Fruit fly (Drosophila melanogaster) whole organism, embryonic: ENCODE data around the gene Sec5.

Experiments
- Aef1 ChIP-seq: fragments of 200-800 bp; sonication (Bioruptor generic); IDR thresholded peaks from 3 replicates; pipeline ENCODE4 v1.3.6; 2022; ENCODE audit warnings: missing biosample characterization, missing genetic modification characterization
- CG10147 ChIP-seq: fragments of 200-800 bp; sonication (Bioruptor generic); optimal IDR thresholded peaks from 2 replicates; lab custom pipeline; 2019; ENCODE audit warnings: missing biosample characterization, mild to moderate bottlenecking, missing genetic modification characterization, moderate library complexity
- CG10654 ChIP-seq: fragments of 200-800 bp; sonication (Bioruptor generic); optimal IDR thresholded peaks from 2 replicates; lab custom pipeline; 2016; ENCODE audit warnings: missing biosample characterization, missing genetic modification characterization
- CG11085 ChIP-seq: fragments of 200-800 bp; sonication (Bioruptor generic); IDR thresholded peaks from 2 replicates; pipeline ENCODE4 v1.3.6; 2022; ENCODE audit warnings: missing biosample characterization, missing genetic modification characterization
- CG11247 ChIP-seq: fragments of 200-800 bp; sonication (Bioruptor generic); IDR thresholded peaks from 2 replicates; pipeline ENCODE4 v1.3.6; 2022; ENCODE audit warnings: missing biosample characterization, missing genetic modification characterization
- CG11504 ChIP-seq: fragments of 200-800 bp; sonication (Bioruptor generic); optimal IDR thresholded peaks from 3 replicates; lab custom pipeline; 2019; ENCODE audit warnings: missing biosample characterization, mild to moderate bottlenecking, missing genetic modification characterization, moderate library complexity
- CG14441 ChIP-seq: fragments of 200-800 bp; sonication (Bioruptor generic); IDR thresholded peaks from 2 replicates; pipeline ENCODE4 v1.3.6; 2022; ENCODE audit warnings: missing biosample characterization, missing genetic modification characterization
- CG14667 ChIP-seq: fragments of 200-800 bp; sonication (Bioruptor generic); IDR thresholded peaks from 2 replicates; pipeline ENCODE4 v1.3.6; 2022; ENCODE audit warnings: missing biosample characterization, missing genetic modification characterization
- CG1529 ChIP-seq: fragments of 200-800 bp; sonication (Bioruptor generic); optimal IDR thresholded peaks from 3 replicates; lab custom pipeline; 2018; ENCODE audit warnings: missing biosample characterization, missing genetic modification characterization
- CG18011 ChIP-seq: fragments of 200-800 bp; sonication (Bioruptor generic); optimal IDR thresholded peaks from 2 replicates; lab custom pipeline; 2017; ENCODE audit warnings: missing biosample characterization, missing genetic modification characterization, mild to moderate bottlenecking, moderate library complexity, missing genotype
- CG18262 ChIP-seq: fragments of 200-800 bp; optimal IDR thresholded peaks from 3 replicates; lab custom pipeline; 2019; ENCODE audit warnings: missing biosample characterization, mild to moderate bottlenecking, missing genetic modification characterization, moderate library complexity
- CG2678 ChIP-seq: fragments of 200-800 bp; sonication (Bioruptor generic); optimal IDR thresholded peaks from 3 replicates; lab custom pipeline; 2019; ENCODE audit warnings: missing biosample characterization, mild to moderate bottlenecking, missing genetic modification characterization, moderate library complexity
- CG2889 ChIP-seq: fragments of 200-800 bp; sonication (Bioruptor generic); IDR thresholded peaks from 3 replicates; pipeline ENCODE4 v1.3.6; 2022; ENCODE audit warnings: missing biosample characterization, missing genetic modification characterization
- CG3726 ChIP-seq: fragments of 200-800 bp; sonication (Bioruptor generic); IDR thresholded peaks from 3 replicates; pipeline ENCODE4, ENCODE4 v1.3.6; 2022; ENCODE audit warnings: missing biosample characterization, missing genetic modification characterization
- CG3847 ChIP-seq: fragments of 200-800 bp; sonication (Bioruptor generic); IDR thresholded peaks from 2 replicates; pipeline ENCODE4 v1.3.6; 2022; ENCODE audit warnings: missing biosample characterization, missing genetic modification characterization
- CG7271 ChIP-seq: fragments of 200-800 bp; sonication (Bioruptor generic); optimal IDR thresholded peaks from 2 replicates; lab custom pipeline; 2018; ENCODE audit warnings: missing biosample characterization, mild to moderate bottlenecking, missing genetic modification characterization, moderate library complexity
- CG7357 ChIP-seq: fragments of 200-800 bp; sonication (Bioruptor generic); IDR thresholded peaks from 3 replicates; pipeline ENCODE4 v1.3.6; 2022; ENCODE audit warnings: missing biosample characterization, missing genetic modification characterization
- CG7786 ChIP-seq: fragments of 200-800 bp; sonication (Bioruptor generic); optimal IDR thresholded peaks from 2 replicates; lab custom pipeline; 2016; ENCODE audit warnings: missing biosample characterization, missing genetic modification characterization
- CG8089 ChIP-seq: fragments of 200-800 bp; sonication (Bioruptor generic); optimal IDR thresholded peaks from 3 replicates; lab custom pipeline; 2016; ENCODE audit warnings: missing biosample characterization, missing genetic modification characterization
- CG8388 ChIP-seq: fragments of 200-800 bp; sonication (Bioruptor generic); optimal IDR thresholded peaks from 2 replicates; lab custom pipeline; 2019; ENCODE audit warnings: missing biosample characterization, mild to moderate bottlenecking, missing genetic modification characterization, moderate library complexity
- CHES-1-like ChIP-seq: fragments of 200-800 bp; sonication (Bioruptor generic); optimal IDR thresholded peaks from 2 replicates; lab custom pipeline; 2016; ENCODE audit warnings: missing biosample characterization, missing genetic modification characterization
- Dip2 ChIP-seq: fragments of 200-800 bp; sonication (Bioruptor generic); IDR thresholded peaks from 2 replicates; pipeline ENCODE4 v1.3.6; 2022; ENCODE audit warnings: missing biosample characterization, missing genetic modification characterization
- Drgx ChIP-seq: fragments of 200-800 bp; sonication (Bioruptor generic); IDR thresholded peaks from 2 replicates; pipeline ENCODE4 v1.3.6; 2022; ENCODE audit warnings: missing biosample characterization, missing genetic modification characterization
- HLH54F ChIP-seq: fragments of 200-800 bp; sonication (Bioruptor generic); optimal IDR thresholded peaks from 3 replicates; lab custom pipeline; 2016; ENCODE audit warnings: missing biosample characterization, missing genetic modification characterization
- HmgZ ChIP-seq: fragments of 200-800 bp; sonication (Bioruptor generic); optimal IDR thresholded peaks from 2 replicates; lab custom pipeline; 2018; ENCODE audit warnings: missing biosample characterization, mild to moderate bottlenecking, missing genetic modification characterization
- Med ChIP-seq: fragments of 200-800 bp; sonication (Bioruptor generic); peaks from one replicate; lab custom pipeline; 2016; ENCODE audit warnings: missing biosample characterization, missing genetic modification characterization, mild to moderate bottlenecking, inconsistent platforms, moderate library complexity
- Oli ChIP-seq: fragments of 200-800 bp; sonication (Bioruptor generic); optimal IDR thresholded peaks from 2 replicates; lab custom pipeline; 2018; ENCODE audit warnings: missing biosample characterization, mild to moderate bottlenecking, missing genetic modification characterization, moderate library complexity
- Ptx1 ChIP-seq: fragments of 200-800 bp; sonication (Bioruptor generic); IDR thresholded peaks from 2 replicates; pipeline ENCODE4 v1.3.6; 2022; ENCODE audit warnings: missing biosample characterization, missing genetic modification characterization
- Six4 ChIP-seq: fragments of 200-800 bp; sonication (Bioruptor generic); optimal IDR thresholded peaks from 2 replicates; lab custom pipeline; 2016; ENCODE audit warnings: missing biosample characterization, missing genetic modification characterization
- Tbp ChIP-seq: fragments of >200 bp; optimal IDR thresholded peaks from 2 replicates; lab custom pipeline; 2018; ENCODE audit warnings: missing biosample characterization, missing genetic modification characterization
- aop ChIP-seq: fragments of 200-800 bp; sonication (Bioruptor generic); IDR thresholded peaks from 2 replicates; pipeline ENCODE4 v1.3.6; 2022; ENCODE audit warnings: missing biosample characterization, missing genetic modification characterization
- cg ChIP-seq: fragments of 200-800 bp; sonication (Bioruptor generic); optimal IDR thresholded peaks from 3 replicates; lab custom pipeline; 2019; ENCODE audit warnings: missing biosample characterization, mild to moderate bottlenecking, missing genetic modification characterization, moderate library complexity
- chn ChIP-seq: fragments of 200-800 bp; sonication (Bioruptor generic); optimal IDR thresholded peaks from 2 replicates; lab custom pipeline; 2016; ENCODE audit warnings: missing biosample characterization, missing genetic modification characterization
- fd102C ChIP-seq: fragments of 200-800 bp; sonication (Bioruptor generic); optimal IDR thresholded peaks from 2 replicates; lab custom pipeline; 2018; ENCODE audit warnings: missing biosample characterization, mild to moderate bottlenecking, missing genetic modification characterization, moderate library complexity
- fu2 ChIP-seq: fragments of 200-800 bp; sonication (Bioruptor generic); optimal IDR thresholded peaks from 2 replicates; lab custom pipeline; 2016; ENCODE audit warnings: missing biosample characterization, missing genetic modification characterization
- gem ChIP-seq: fragments of 200-800 bp; sonication (Bioruptor generic); optimal IDR thresholded peaks from 2 replicates; lab custom pipeline; 2019; ENCODE audit warnings: missing biosample characterization, mild to moderate bottlenecking, missing genetic modification characterization, moderate library complexity
- grau ChIP-seq: fragments of 200-800 bp; optimal IDR thresholded peaks from 3 replicates; lab custom pipeline; 2019; ENCODE audit warnings: missing biosample characterization, mild to moderate bottlenecking, missing genetic modification characterization, moderate library complexity
- gro ChIP-seq: fragments of 200-800 bp; sonication (Bioruptor generic); optimal IDR thresholded peaks from 2 replicates; lab custom pipeline; 2016; ENCODE audit warnings: missing biosample characterization, missing genetic modification characterization
- jumu ChIP-seq: fragments of 200-800 bp; sonication (Bioruptor generic); optimal IDR thresholded peaks from 3 replicates; lab custom pipeline; 2016; ENCODE audit warnings: missing biosample characterization, missing genetic modification characterization
- ken ChIP-seq: fragments of 200-800 bp; sonication (Bioruptor generic); IDR thresholded peaks from 3 replicates; pipeline ENCODE4 v1.3.6; 2022; ENCODE audit warnings: missing biosample characterization, missing genetic modification characterization
- lbe ChIP-seq: fragments of 200-800 bp; sonication (Bioruptor generic); optimal IDR thresholded peaks from 2 replicates; lab custom pipeline; 2016; ENCODE audit warnings: missing biosample characterization, mild to moderate bottlenecking, missing genetic modification characterization
- lilli ChIP-seq: fragments of 200-800 bp; sonication (Bioruptor generic); optimal IDR thresholded peaks from 3 replicates; lab custom pipeline; 2016; ENCODE audit warnings: missing biosample characterization, missing genetic modification characterization
- nerfin-1 ChIP-seq: fragments of 200-800 bp; sonication (Bioruptor generic); optimal IDR thresholded peaks from 3 replicates; lab custom pipeline; 2019; ENCODE audit warnings: missing biosample characterization, mild to moderate bottlenecking, missing genetic modification characterization, moderate library complexity
- nerfin-2 ChIP-seq: fragments of 200-800 bp; sonication (Bioruptor generic); IDR thresholded peaks from 2 replicates; pipeline ENCODE4 v1.3.6; 2022; ENCODE audit warnings: missing biosample characterization, missing genetic modification characterization; ENCODE audit not compliant: partially characterized antibody
- nom ChIP-seq: fragments of 200-800 bp; sonication (Bioruptor generic); optimal IDR thresholded peaks from 2 replicates; lab custom pipeline; 2017; ENCODE audit warnings: missing biosample characterization, missing genetic modification characterization, mild to moderate bottlenecking, moderate library complexity, missing genetic modification reagents
- sens-2 ChIP-seq: fragments of 200-800 bp; sonication (Bioruptor generic); IDR thresholded peaks from 2 replicates; pipeline ENCODE4 v1.3.6; 2022; ENCODE audit warnings: missing biosample characterization, missing genetic modification characterization
- stc ChIP-seq: fragments of 200-800 bp; sonication (Bioruptor generic); IDR thresholded peaks from 2 replicates; pipeline ENCODE4 v1.3.6; 2022; ENCODE audit warnings: missing biosample characterization, missing genetic modification characterization
- trh ChIP-seq: fragments of 200-800 bp; sonication (Bioruptor generic); optimal IDR thresholded peaks from 2 replicates; lab custom pipeline; 2016; ENCODE audit warnings: missing biosample characterization, missing genetic modification characterization
- twi ChIP-seq: fragments of 200-800 bp; optimal IDR thresholded peaks from 2 replicates; lab custom pipeline; 2019; ENCODE audit warnings: missing biosample characterization, mild to moderate bottlenecking, missing genetic modification characterization, moderate library complexity
- tx ChIP-seq: fragments of 200-800 bp; sonication (Bioruptor generic); optimal IDR thresholded peaks from 2 replicates; lab custom pipeline; 2016; ENCODE audit warnings: missing biosample characterization, missing genetic modification characterization
- usp ChIP-seq: fragments of >200 bp; optimal IDR thresholded peaks from 2 replicates; lab custom pipeline; 2017; ENCODE audit warnings: missing biosample characterization, missing genetic modification characterization
- wdn ChIP-seq: fragments of 200-800 bp; sonication (Bioruptor generic); IDR thresholded peaks from 2 replicates; pipeline ENCODE4 v1.3.6; 2022; ENCODE audit warnings: missing biosample characterization, missing genetic modification characterization

Sec5 gene

DNA sequence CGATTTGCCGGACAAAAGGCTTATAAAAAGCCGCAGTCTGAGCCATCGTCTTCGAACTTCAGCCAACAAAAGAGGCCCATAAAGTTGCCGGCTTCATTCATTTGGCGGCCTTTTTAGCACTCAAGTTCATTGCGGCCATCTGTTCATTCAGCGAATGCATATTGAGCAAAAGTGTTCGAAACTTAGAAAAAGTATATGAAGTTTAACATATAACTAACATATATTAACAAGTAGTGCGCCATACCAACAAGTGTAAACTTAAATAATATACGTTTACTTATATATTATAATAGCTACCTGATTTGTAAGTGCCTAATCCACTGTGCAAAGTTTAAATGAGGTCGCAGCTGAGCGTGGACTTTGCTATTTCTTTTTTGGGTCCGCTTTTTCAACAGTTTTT lies 20.8 kb upstream of the Sec5 start (continued):
- TF ChIP-seq CG2678 (tag; lab: Kevin White, UChicago) (peak; percentile 13), CG14441 (peak; percentile 21; the same call in 1 of the 2 replicates), Drgx (GFP tag; lab: Robert Waterston, UW) (peak; percentile 17; the same call in 1 of the 2 replicates), stc (GFP tag; lab: Robert Waterston, UW) (0 out of 2 replicates have a peak, but pooled peaks have one; percentile 39), CG11085 (no peak), Oli (tag; lab: Kevin White, UChicago) (peak; percentile 15), CG11247 (no peak), CG11504 (tag; lab: Kevin White, UChicago) (peak; percentile 13), gem (tag; lab: Kevin White, UChicago) (peak; percentile 25)

DNA sequence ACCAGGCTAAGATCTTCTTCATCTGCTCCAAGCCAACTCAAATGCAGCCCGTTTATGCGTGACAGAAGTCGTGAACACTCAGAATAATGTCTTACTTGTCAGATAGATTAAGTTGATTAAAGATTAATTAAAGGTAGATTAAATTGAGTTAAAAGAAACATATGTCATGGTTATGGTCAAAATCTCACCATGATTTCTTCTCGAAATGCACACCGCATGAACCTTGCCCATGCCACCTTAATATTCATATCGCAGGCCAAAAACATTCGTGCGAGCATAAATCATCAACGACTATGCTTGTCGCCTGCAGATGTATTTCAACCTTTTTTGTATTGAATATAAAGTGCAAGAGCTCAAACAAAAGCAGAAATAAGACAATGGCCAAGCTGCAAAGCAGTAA lies 20.0 kb upstream of the Sec5 start:
- TF ChIP-seq usp (GFP tag; lab: Kevin White, UChicago) (no peak), nerfin-2 (GFP tag; lab: Robert Waterston, UW) (no peak), tx (GFP tag; lab: Kevin White, UChicago) (no peak), nerfin-1 (tag; lab: Kevin White, UChicago) (peak; percentile 64), CG10654 (GFP tag; lab: Kevin White, UChicago) (no peak), fu2 (GFP tag; lab: Kevin White, UChicago) (no peak), CG18011 (GFP tag; lab: Kevin White, UChicago) (no peak), CG14667 (no peak), CG8388 (peak; percentile 34), Tbp (GFP tag; lab: Kevin White, UChicago) (no peak), CG7271 (tag; lab: Kevin White, UChicago) (peak; percentile 17), HLH54F (GFP tag; lab: Kevin White, UChicago) (no peak), fd102C (no peak), CG1529 (GFP tag; lab: Kevin White, UChicago) (peak; percentile 40), CG18262 (tag; lab: Kevin White, UChicago) (peak; percentile 70), sens-2 (GFP tag; lab: Robert Waterston, UW) (peak; percentile 63), Dip2 (GFP tag; lab: Robert Waterston, UW) (no peak), CG3847 (GFP tag; lab: Robert Waterston, UW) (no peak), jumu (no peak), CG2889 (GFP tag; lab: Robert Waterston, UW) (no peak), CG10147 (GFP tag; lab: Kevin White, UChicago) (peak; percentile 1), CG7357 (GFP tag; lab: Robert Waterston, UW) (no peak), Six4 (no peak), CG3726 (GFP tag; lab: Robert Waterston, UW) (no peak), trh (GFP tag; lab: Kevin White, UChicago) (no peak), CG7786 (GFP tag; lab: Kevin White, UChicago) (no peak), wdn (GFP tag; lab: Robert Waterston, UW) (no peak), CHES-1-like (GFP tag; lab: Kevin White, UChicago) (no peak), grau (tag; lab: Kevin White, UChicago) (peak; percentile 39), chn (GFP tag; lab: Kevin White, UChicago) (peak; percentile 38), HmgZ (tag; lab: Kevin White, UChicago) (no peak), aop (GFP tag; lab: Robert Waterston, UW) (no peak), lbe (GFP tag; lab: Kevin White, UChicago) (peak; percentile 28), ken (GFP tag; lab: Robert Waterston, UW) (0 out of 3 replicates have a peak, but pooled peaks have one; percentile 35), Med (GFP tag; lab: Kevin White, UChicago) (peak; percentile 84), CG8089 (GFP tag; lab: Kevin White, UChicago) (peak; percentile 4), nom (GFP tag; lab: Kevin White, UChicago) (no peak), twi (tag; lab: Kevin White, UChicago) (no peak), Aef1 (GFP tag; lab: Robert Waterston, UW) (no peak), Ptx1 (GFP tag; lab: Robert Waterston, UW) (peak; percentile 54), cg (GFP tag; lab: Kevin White, UChicago) (no peak), gro (GFP tag; lab: Kevin White, UChicago) (no peak), lilli (GFP tag; lab: Kevin White, UChicago) (no peak)
